Worm (Caenorhabditis elegans): ENCODE results near the gene F23B2.10.

DNA sequence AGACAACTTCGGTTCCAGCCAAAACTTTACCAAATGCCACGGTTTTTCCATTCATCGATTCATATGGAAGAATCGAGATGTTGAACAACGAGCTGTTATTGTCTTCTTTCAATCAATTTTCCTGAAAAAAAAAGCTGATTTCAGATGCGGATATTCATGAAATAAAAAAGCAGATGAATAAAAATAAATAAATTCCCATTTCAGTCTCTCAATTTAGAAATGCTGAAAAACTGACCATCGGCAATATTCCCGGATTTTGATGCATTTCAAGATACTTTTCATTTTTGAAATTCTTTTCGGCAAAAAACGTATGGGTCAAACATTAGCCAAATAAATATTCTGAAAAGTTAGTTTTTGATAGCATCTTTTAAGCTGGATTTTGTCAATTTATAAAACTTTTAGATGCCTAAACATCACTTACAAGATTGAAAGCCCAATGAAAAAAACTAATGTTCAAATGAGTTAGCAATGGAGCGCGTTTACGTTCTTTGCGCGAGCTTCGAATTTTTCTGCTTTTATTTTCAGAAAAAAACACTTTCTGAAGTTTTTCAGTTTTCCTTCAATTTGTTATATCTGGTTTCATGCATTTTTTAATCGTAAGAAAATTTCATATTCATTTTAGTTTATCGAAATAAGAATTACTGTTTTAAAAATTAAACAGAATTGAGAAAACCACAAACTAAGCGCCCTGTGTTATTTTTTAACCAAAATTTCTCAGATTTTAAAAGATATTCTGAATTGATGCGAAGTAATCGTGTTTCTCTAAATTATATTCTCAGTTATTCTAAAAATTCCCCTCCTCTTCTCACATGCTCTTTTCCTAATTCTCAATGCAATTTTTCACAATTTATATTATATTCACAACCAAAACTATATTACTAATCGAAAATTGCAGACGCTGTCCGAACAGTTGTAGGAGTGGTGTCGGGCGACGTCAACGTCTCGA is 49.8 kb downstream of the F23B2.10 start, which contains the start of the genes C01F6.14 and fem-3:
- TF ChIP-seq nhr-76 (tag; optimal IDR thresholded peaks at IDR 0.05): no peak
- no peak for TF ChIP-seq nhr-237 (tag; optimal IDR thresholded peaks at IDR 0.05)
- TF ChIP-seq mep-1 (tag; optimal IDR thresholded peaks at IDR 0.05): no peak
- TF ChIP-seq lsy-2 (tag; optimal IDR thresholded peaks at IDR 0.05): no peak
- no peak for TF ChIP-seq unc-39 (tag; optimal IDR thresholded peaks at IDR 0.05)
- TF ChIP-seq ham-2 (GFP tag; optimal IDR thresholded peaks at IDR 0.05): no peak

Data from whole organism, mixed stage, embryonic.